Fruit fly (Drosophila melanogaster): ENCODE results near the gene Larp4B.

The Larp4B gene

dm6 chr3L:3179474-3179873, 45.2 kb upstream of the Larp4B start (continued):
- peak; percentile 69 for TF ChIP-seq Nf-YB (GFP tag; optimal IDR thresholded peaks at IDR 0.05)
- peak; percentile 78 for TF ChIP-seq Dad (GFP tag; optimal IDR thresholded peaks at IDR 0.05)
- peak; percentile 92 for TF ChIP-seq BtbVII (GFP tag; optimal IDR thresholded peaks at IDR 0.05)
- TF ChIP-seq Bgb (GFP tag; IDR thresholded peaks at IDR 0.05; ENCODE audit: partially characterized antibody): no peak
- peak; percentile 87 for TF ChIP-seq fd96Cb (tag; optimal IDR thresholded peaks at IDR 0.05)
- no peak for TF ChIP-seq prd (optimal IDR thresholded peaks at IDR 0.05)
- peak; percentile 94 for TF ChIP-seq prd (GFP tag; IDR thresholded peaks at IDR 0.05)
- TF ChIP-seq CG13894 (tag; optimal IDR thresholded peaks at IDR 0.05): peak; percentile 61
- peak; percentile 79 for TF ChIP-seq chn (GFP tag; optimal IDR thresholded peaks at IDR 0.05)
- peak; percentile 68 for TF ChIP-seq Poxn (GFP tag; IDR thresholded peaks at IDR 0.05)
- TF ChIP-seq onecut (GFP tag; IDR thresholded peaks at IDR 0.05): peak; percentile 80
- TF ChIP-seq nerfin-2 (GFP tag; IDR thresholded peaks at IDR 0.05; ENCODE audit: partially characterized antibody): no peak
- TF ChIP-seq Camta (GFP tag; optimal IDR thresholded peaks at IDR 0.05): peak; percentile 82
- TF ChIP-seq gsb (GFP tag; IDR thresholded peaks at IDR 0.05): peak; percentile 88
- peak; percentile 74 for TF ChIP-seq zfh2 (GFP tag; optimal IDR thresholded peaks at IDR 0.05)
- TF ChIP-seq CG15073 (GFP tag; optimal IDR thresholded peaks at IDR 0.05): peak; percentile 40
- no peak for TF ChIP-seq CkIIα-i1 (GFP tag; IDR thresholded peaks at IDR 0.05)
- peak; percentile 88 for TF ChIP-seq lbe (GFP tag; optimal IDR thresholded peaks at IDR 0.05)
- peak; percentile 87 for TF ChIP-seq phol (tag; optimal IDR thresholded peaks at IDR 0.05)
- peak; percentile 92 for TF ChIP-seq CG2712 (tag; optimal IDR thresholded peaks at IDR 0.05)
- no peak for TF ChIP-seq ato (GFP tag; IDR thresholded peaks at IDR 0.05; ENCODE audit: partially characterized antibody)
- TF ChIP-seq CG3995 (GFP tag; optimal IDR thresholded peaks at IDR 0.05): peak; percentile 52
- peak; percentile 73 for TF ChIP-seq CG8281 (tag; optimal IDR thresholded peaks at IDR 0.05)
- peak; percentile 81 for TF ChIP-seq CG12659 (GFP tag; optimal IDR thresholded peaks at IDR 0.05)
- TF ChIP-seq h (optimal IDR thresholded peaks at IDR 0.05): no peak
- peak; percentile 91 for TF ChIP-seq Ptx1 (GFP tag; IDR thresholded peaks at IDR 0.05)
- peak; percentile 1 for TF ChIP-seq pzg (GFP tag; optimal IDR thresholded peaks at IDR 0.05)
- TF ChIP-seq Dek (tag; optimal IDR thresholded peaks at IDR 0.05): peak; percentile 80
- no peak for TF ChIP-seq Asciz (GFP tag; optimal IDR thresholded peaks at IDR 0.05)
- TF ChIP-seq CG13775 (GFP tag; optimal IDR thresholded peaks at IDR 0.05): peak; percentile 78
- TF ChIP-seq HmgD (GFP tag; optimal IDR thresholded peaks at IDR 0.05): no peak
- peak; percentile 60 for TF ChIP-seq Mes4 (GFP tag; optimal IDR thresholded peaks at IDR 0.05)
- peak; percentile 70 for TF ChIP-seq slp2 (GFP tag; optimal IDR thresholded peaks at IDR 0.05)
- no peak for TF ChIP-seq hb (GFP tag; IDR thresholded peaks at IDR 0.05; ENCODE audit: partially characterized antibody)
- peak; percentile 86 for TF ChIP-seq CG30403 (GFP tag; optimal IDR thresholded peaks at IDR 0.05)
- TF ChIP-seq Med (GFP tag): peak; percentile 97
- TF ChIP-seq Sin3A (optimal IDR thresholded peaks at IDR 0.05): no peak
- TF ChIP-seq trem (tag; optimal IDR thresholded peaks at IDR 0.05): peak; percentile 87
- no peak for TF ChIP-seq CG9876 (GFP tag; optimal IDR thresholded peaks at IDR 0.05)
- TF ChIP-seq CG31441 (GFP tag; IDR thresholded peaks at IDR 0.05): no peak
- TF ChIP-seq Opbp (GFP tag; IDR thresholded peaks at IDR 0.05; ENCODE audit: partially characterized antibody): no peak
- no peak for TF ChIP-seq emc (GFP tag; optimal IDR thresholded peaks at IDR 0.05)
- peak; percentile 83 for TF ChIP-seq org-1 (GFP tag; optimal IDR thresholded peaks at IDR 0.05)
- TF ChIP-seq Atf3 (GFP tag; optimal IDR thresholded peaks at IDR 0.05): peak; percentile 31
- 0 out of 2 replicates have a peak, but pooled peaks have one; percentile 38 for TF ChIP-seq gt (GFP tag; IDR thresholded peaks at IDR 0.05)
- no peak for TF ChIP-seq Hey (tag; optimal IDR thresholded peaks at IDR 0.05)
- no peak for TF ChIP-seq p53 (GFP tag; optimal IDR thresholded peaks at IDR 0.05)
- TF ChIP-seq peb (GFP tag; IDR thresholded peaks at IDR 0.05): peak; percentile 70
- peak; percentile 80 for TF ChIP-seq fd3F (GFP tag; optimal IDR thresholded peaks at IDR 0.05)
- TF ChIP-seq CG34422 (GFP tag; IDR thresholded peaks at IDR 0.05): peak; percentile 89
- TF ChIP-seq sima (GFP tag; optimal IDR thresholded peaks at IDR 0.05): no peak
- peak; percentile 45 for TF ChIP-seq Usf (GFP tag; optimal IDR thresholded peaks at IDR 0.05)

Measured in whole organism, embryonic.